Fruit fly (Drosophila melanogaster) whole organism, embryonic: ENCODE data around the gene CG9300.
A peak's percentile ranks its signal among the peaks of the same experiment; 100 is the strongest.

Experiments
- BtbVII ChIP-seq: fragments of 200-800 bp; sonication (Bioruptor generic); optimal IDR thresholded peaks from 3 replicates; lab custom pipeline; 2017; ENCODE audit warnings: missing biosample characterization, mild to moderate bottlenecking, missing genetic modification characterization
- CG11560 ChIP-seq: fragments of 200-800 bp; sonication (Bioruptor generic); IDR thresholded peaks from 3 replicates; pipeline ENCODE4 v1.3.6; 2022; ENCODE audit warnings: missing biosample characterization, missing genetic modification characterization
- CG12104 ChIP-seq: fragments of 200-800 bp; sonication (Bioruptor generic); optimal IDR thresholded peaks from 3 replicates; lab custom pipeline; 2016; ENCODE audit warnings: missing biosample characterization, missing genetic modification characterization
- CG12659 ChIP-seq: fragments of 200-800 bp; sonication (Bioruptor generic); optimal IDR thresholded peaks from 3 replicates; lab custom pipeline; 2017; ENCODE audit warnings: mild to moderate bottlenecking, missing biosample characterization, missing genetic modification reagents, missing genetic modification characterization
- CG13123 ChIP-seq: fragments of 200-800 bp; sonication (Bioruptor generic); optimal IDR thresholded peaks from 2 replicates; lab custom pipeline; 2016; ENCODE audit warnings: missing biosample characterization, missing genetic modification characterization
- CG13287 ChIP-seq: fragments of 200-800 bp; sonication (Bioruptor generic); IDR thresholded peaks from 2 replicates; pipeline ENCODE4 v1.3.6; 2022; ENCODE audit warnings: missing biosample characterization, missing genetic modification characterization; ENCODE audit not compliant: partially characterized antibody
- CG13894 ChIP-seq: fragments of 200-800 bp; sonication (Bioruptor generic); optimal IDR thresholded peaks from 3 replicates; lab custom pipeline; 2018; ENCODE audit warnings: missing biosample characterization, mild to moderate bottlenecking, missing genetic modification characterization, moderate library complexity
- CG15696 ChIP-seq: fragments of 200-800 bp; sonication (Bioruptor generic); optimal IDR thresholded peaks from 2 replicates; lab custom pipeline; 2019; ENCODE audit warnings: missing biosample characterization, mild to moderate bottlenecking, missing genetic modification characterization, moderate library complexity
- CG17186 ChIP-seq: fragments of 200-800 bp; sonication (Bioruptor generic); optimal IDR thresholded peaks from 3 replicates; lab custom pipeline; 2017; ENCODE audit warnings: missing biosample characterization, missing genetic modification reagents, missing genetic modification characterization
- CG17328 ChIP-seq: fragments of 200-800 bp; sonication (Bioruptor generic); IDR thresholded peaks from 2 replicates; pipeline ENCODE4 v1.3.6; 2022; ENCODE audit warnings: missing biosample characterization, missing genetic modification characterization
- CG17912 ChIP-seq: fragments of 200-800 bp; sonication (Bioruptor generic); optimal IDR thresholded peaks from 2 replicates; lab custom pipeline; 2018; ENCODE audit warnings: missing biosample characterization, mild to moderate bottlenecking, missing genetic modification characterization
- CG1832 ChIP-seq: fragments of 200-800 bp; sonication (Bioruptor generic); optimal IDR thresholded peaks from 2 replicates; lab custom pipeline; 2017; ENCODE audit warnings: missing biosample characterization, mild to moderate bottlenecking, missing genetic modification characterization, inconsistent platforms
- CG2199 ChIP-seq: fragments of 200-800 bp; sonication (Bioruptor generic); IDR thresholded peaks from 3 replicates; pipeline ENCODE4 v1.3.6; 2022; ENCODE audit warnings: missing biosample characterization, missing genetic modification characterization
- CG7357 ChIP-seq: fragments of 200-800 bp; sonication (Bioruptor generic); IDR thresholded peaks from 3 replicates; pipeline ENCODE4 v1.3.6; 2022; ENCODE audit warnings: missing biosample characterization, missing genetic modification characterization
- CG7839 ChIP-seq: fragments of 200-800 bp; sonication (Bioruptor generic); optimal IDR thresholded peaks from 3 replicates; lab custom pipeline; 2018; ENCODE audit warnings: missing biosample characterization, mild to moderate bottlenecking, missing genetic modification characterization, moderate library complexity
- CG8290 ChIP-seq, 3 experiments: fragments of 200-800 bp; sonication (Bioruptor generic); optimal IDR thresholded peaks; 2 replicates each; lab custom pipeline; 2016 to 2019; ENCODE audit warnings: missing biosample characterization in 3 of 3, missing genetic modification characterization in 3 of 3, mild to moderate bottlenecking in 2 of 3, moderate library complexity in 1 of 3
- CG9215 ChIP-seq: fragments of 200-800 bp; sonication (Bioruptor generic); IDR thresholded peaks from 2 replicates; pipeline ENCODE4 v1.3.6; 2022; ENCODE audit warnings: missing biosample characterization, missing genetic modification characterization
- E2f1 ChIP-seq: fragments of 200-800 bp; sonication (Bioruptor generic); IDR thresholded peaks from 2 replicates; pipeline ENCODE4 v1.3.6; 2022; ENCODE audit warnings: missing biosample characterization, missing genetic modification characterization
- ERR ChIP-seq: fragments of 200-800 bp; sonication (Bioruptor generic); optimal IDR thresholded peaks from 2 replicates; lab custom pipeline; 2016; ENCODE audit warnings: missing biosample characterization, missing genetic modification characterization
- Eip74EF ChIP-seq, 2 experiments: fragments of 200-800 bp in 1 of 2; fragments of >200 bp in 1 of 2; sonication (Bioruptor generic) in 1 of 2; optimal IDR thresholded peaks; 2 replicates each; lab custom pipeline; 2017 to 2019; ENCODE audit warnings: missing biosample characterization in 2 of 2, missing genetic modification characterization in 2 of 2, mild to moderate bottlenecking in 1 of 2, moderate library complexity in 1 of 2
- HLH4C ChIP-seq: fragments of 200-800 bp; sonication (Bioruptor generic); IDR thresholded peaks from 3 replicates; pipeline ENCODE4 v1.3.6; 2022; ENCODE audit warnings: missing biosample characterization, missing genetic modification characterization; ENCODE audit not compliant: partially characterized antibody
- HmgD ChIP-seq: fragments of 200-800 bp; sonication (Bioruptor generic); optimal IDR thresholded peaks from 3 replicates; lab custom pipeline; 2016; ENCODE audit warnings: missing biosample characterization, missing genetic modification characterization
- HmgZ ChIP-seq: fragments of 200-800 bp; sonication (Bioruptor generic); optimal IDR thresholded peaks from 2 replicates; lab custom pipeline; 2018; ENCODE audit warnings: missing biosample characterization, mild to moderate bottlenecking, missing genetic modification characterization
- Hsf ChIP-seq: fragments of 200-800 bp; sonication (Bioruptor generic); optimal IDR thresholded peaks from 3 replicates; lab custom pipeline; 2016; ENCODE audit warnings: missing biosample characterization, missing genetic modification characterization
- NFAT ChIP-seq: fragments of 200-800 bp; sonication (Bioruptor generic); IDR thresholded peaks from 2 replicates; pipeline ENCODE4 v1.3.6; 2022; ENCODE audit warnings: missing biosample characterization, missing genetic modification characterization
- Ssrp ChIP-seq: fragments of 200-800 bp; sonication (Bioruptor generic); optimal IDR thresholded peaks from 2 replicates; lab custom pipeline; 2018; ENCODE audit warnings: missing biosample characterization, mild to moderate bottlenecking, missing genetic modification characterization, moderate library complexity
- ab ChIP-seq: fragments of 200-800 bp; sonication (Bioruptor generic); optimal IDR thresholded peaks from 2 replicates; lab custom pipeline; 2016; ENCODE audit warnings: missing biosample characterization, missing genetic modification characterization
- amos ChIP-seq: fragments of 200-800 bp; sonication (Bioruptor generic); IDR thresholded peaks from 2 replicates; pipeline ENCODE4 v1.3.6; 2022; ENCODE audit warnings: missing biosample characterization, missing genetic modification characterization; ENCODE audit not compliant: partially characterized antibody
- br ChIP-seq: fragments of >200 bp; optimal IDR thresholded peaks from 2 replicates; lab custom pipeline; 2017
- btn ChIP-seq: fragments of 200-800 bp; sonication (Bioruptor generic); optimal IDR thresholded peaks from 2 replicates; lab custom pipeline; 2016; ENCODE audit warnings: missing biosample characterization, missing genetic modification characterization
- chm ChIP-seq: fragments of 200-800 bp; sonication (Bioruptor generic); IDR thresholded peaks from 2 replicates; pipeline ENCODE4 v1.3.6; 2022; ENCODE audit warnings: missing biosample characterization, missing genetic modification characterization
- crc ChIP-seq: fragments of 200-800 bp; sonication (Bioruptor generic); optimal IDR thresholded peaks from 2 replicates; lab custom pipeline; 2016; ENCODE audit warnings: missing biosample characterization, missing genetic modification characterization
- dan ChIP-seq: fragments of 200-800 bp; sonication (Bioruptor generic); IDR thresholded peaks from 2 replicates; pipeline ENCODE4 v1.3.6; 2022; ENCODE audit warnings: missing biosample characterization, missing genetic modification characterization
- hkb ChIP-seq, 2 experiments: fragments of 200-800 bp in 1 of 2; fragments of >200 bp in 1 of 2; sonication (Bioruptor generic) in 1 of 2; IDR thresholded peaks in 1 of 2; optimal IDR thresholded peaks in 1 of 2; 2 replicates each; pipeline versions ENCODE4 v1.3.6 to Lab custom; 2017 to 2022; ENCODE audit warnings: missing biosample characterization in 1 of 2, missing genetic modification characterization in 1 of 2
- kay ChIP-seq: fragments of 200-800 bp; sonication (Bioruptor generic); optimal IDR thresholded peaks from 2 replicates; lab custom pipeline; 2016; ENCODE audit warnings: missing biosample characterization, missing genetic modification characterization
- lab ChIP-seq: fragments of 200-800 bp; sonication (Bioruptor generic); optimal IDR thresholded peaks from 3 replicates; lab custom pipeline; 2017; ENCODE audit warnings: missing biosample characterization, missing genetic modification characterization, mild to moderate bottlenecking, moderate library complexity, missing genetic modification reagents
- lov ChIP-seq, 2 experiments: fragments of 200-800 bp in 1 of 2; fragments of >200 bp in 1 of 2; sonication (Bioruptor generic) in 1 of 2; IDR thresholded peaks in 1 of 2; optimal IDR thresholded peaks in 1 of 2; 2 replicates in 1 of 2; 3 replicates in 1 of 2; pipeline versions ENCODE4 v1.3.6 to Lab custom; 2017 to 2022; ENCODE audit warnings: missing biosample characterization in 1 of 2, missing genetic modification characterization in 1 of 2
- mirr ChIP-seq: fragments of 200-800 bp; sonication (Bioruptor generic); optimal IDR thresholded peaks from 3 replicates; lab custom pipeline; 2018; ENCODE audit warnings: missing biosample characterization, mild to moderate bottlenecking, missing genetic modification characterization
- nerfin-2 ChIP-seq: fragments of 200-800 bp; sonication (Bioruptor generic); IDR thresholded peaks from 2 replicates; pipeline ENCODE4 v1.3.6; 2022; ENCODE audit warnings: missing biosample characterization, missing genetic modification characterization; ENCODE audit not compliant: partially characterized antibody
- nom ChIP-seq: fragments of 200-800 bp; sonication (Bioruptor generic); optimal IDR thresholded peaks from 2 replicates; lab custom pipeline; 2017; ENCODE audit warnings: missing biosample characterization, missing genetic modification characterization, mild to moderate bottlenecking, moderate library complexity, missing genetic modification reagents
- pho ChIP-seq: fragments of 200-800 bp; sonication (Bioruptor generic); optimal IDR thresholded peaks from 2 replicates; lab custom pipeline; 2016; ENCODE audit warnings: missing biosample characterization, missing genetic modification characterization
- psq ChIP-seq: fragments of 200-800 bp; sonication (Bioruptor generic); optimal IDR thresholded peaks from 2 replicates; lab custom pipeline; 2017; ENCODE audit warnings: missing biosample characterization, missing genetic modification characterization
- scrt ChIP-seq: fragments of 200-800 bp; sonication (Bioruptor generic); optimal IDR thresholded peaks from 2 replicates; lab custom pipeline; 2018; ENCODE audit warnings: missing biosample characterization, mild to moderate bottlenecking, missing genetic modification characterization, moderate library complexity
- slou ChIP-seq: fragments of 200-800 bp; sonication (Bioruptor generic); optimal IDR thresholded peaks from 3 replicates; lab custom pipeline; 2016; ENCODE audit warnings: missing biosample characterization, missing genetic modification characterization
- tap ChIP-seq: fragments of 200-800 bp; optimal IDR thresholded peaks from 3 replicates; lab custom pipeline; 2019; ENCODE audit warnings: missing biosample characterization, mild to moderate bottlenecking, missing genetic modification characterization, moderate library complexity
- toy ChIP-seq: fragments of 200-800 bp; sonication (Bioruptor generic); IDR thresholded peaks from 2 replicates; pipeline ENCODE4 v1.3.6; 2022; ENCODE audit warnings: missing biosample characterization, missing genetic modification characterization
- wor ChIP-seq: fragments of 200-800 bp; sonication (Bioruptor generic); IDR thresholded peaks from 2 replicates; pipeline ENCODE4 v1.3.6; 2022; ENCODE audit warnings: missing biosample characterization, missing genetic modification characterization
- zen2 ChIP-seq: fragments of 200-800 bp; sonication (Bioruptor generic); IDR thresholded peaks from 3 replicates; pipeline ENCODE4 v1.3.6; 2022; ENCODE audit warnings: missing biosample characterization, missing genetic modification characterization; ENCODE audit not compliant: partially characterized antibody

Gene CG9300

DNA sequence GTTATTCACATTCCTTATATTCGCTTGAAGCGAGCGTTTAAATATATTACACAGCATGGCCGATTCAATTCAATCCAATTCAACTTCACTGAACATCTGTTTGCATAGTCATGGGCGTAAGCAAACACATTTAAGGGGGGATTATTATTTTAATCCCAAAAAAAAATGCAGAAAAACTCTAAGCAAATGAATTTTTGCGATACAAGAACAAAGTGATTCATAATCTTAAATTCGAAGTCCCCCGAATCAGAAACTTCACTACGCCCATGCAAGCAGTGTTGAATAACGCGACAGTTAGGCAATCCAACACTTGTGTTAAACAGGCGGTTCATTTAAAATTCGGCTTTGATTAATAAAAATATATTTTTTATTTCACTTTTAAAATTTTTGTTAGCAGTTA, 38.2 kb downstream of the CG9300 start, which contains the start of gene CG14100 (continued):
- TF ChIP-seq scrt (GFP tag; lab: Kevin White, UChicago) (peak; percentile 99), pho (GFP tag; lab: Kevin White, UChicago) (peak; percentile 100), Ssrp (tag; lab: Kevin White, UChicago) (peak; percentile 100), CG13123 (GFP tag; lab: Kevin White, UChicago) (peak; percentile 100), CG17912 (GFP tag; lab: Kevin White, UChicago) (peak; percentile 100), CG9215 (GFP tag; lab: Robert Waterston, UW) (peak; percentile 100), Eip74EF (GFP tag; optimal IDR thresholded peaks at IDR 0.05; lab: Kevin White, UChicago) (peak in 1 of 2 experiments; percentile 100), CG8290 (GFP tag; optimal IDR thresholded peaks at IDR 0.05; lab: Kevin White, UChicago) (peak; percentile 100), CG8290 (tag; optimal IDR thresholded peaks at IDR 0.05; lab: Kevin White, UChicago) (peak; percentile 100), ab (GFP tag; lab: Kevin White, UChicago) (peak; percentile 100), CG1832 (GFP tag; lab: Kevin White, UChicago) (peak; percentile 13), HmgZ (tag; lab: Kevin White, UChicago) (peak; percentile 100), CG11560 (tag; lab: Robert Waterston, UW) (peak; percentile 98), nom (GFP tag; lab: Kevin White, UChicago) (peak; percentile 100), CG13894 (peak; percentile 100), Hsf (GFP tag; lab: Kevin White, UChicago) (peak; percentile 100), slou (GFP tag; lab: Kevin White, UChicago) (peak; percentile 100), CG13287 (GFP tag; lab: Robert Waterston, UW) (peak; percentile 59; the same call in 1 of the 2 replicates), wor (peak; percentile 100), CG7357 (peak; percentile 100), psq (GFP tag; lab: Kevin White, UChicago) (peak; percentile 100), HLH4C (GFP tag; lab: Robert Waterston, UW) (no peak), HmgD (peak; percentile 100), CG7839 (tag; lab: Kevin White, UChicago) (peak; percentile 100), CG12659 (GFP tag; lab: Kevin White, UChicago) (peak; percentile 100), toy (GFP tag; lab: Robert Waterston, UW) (peak; percentile 100), CG2199 (peak; percentile 100), nerfin-2 (GFP tag; lab: Robert Waterston, UW) (peak; percentile 54; the same call in 1 of the 2 replicates), mirr (GFP tag; lab: Kevin White, UChicago) (peak; percentile 100), tap (tag; lab: Kevin White, UChicago) (peak; percentile 100), dan (GFP tag; lab: Robert Waterston, UW) (peak; percentile 100), CG17328 (GFP tag; lab: Robert Waterston, UW) (peak; percentile 100), BtbVII (GFP tag; lab: Kevin White, UChicago) (peak; percentile 100), CG15696 (peak; percentile 100), lov (optimal IDR thresholded peaks at IDR 0.05; lab: Kevin White, UChicago) (no peak), lov (GFP tag; IDR thresholded peaks at IDR 0.05; lab: Robert Waterston, UW) (peak; percentile 100), E2f1 (GFP tag; lab: Robert Waterston, UW) (peak; percentile 100), CG17186 (peak; percentile 98), NFAT (GFP tag; lab: Robert Waterston, UW) (peak; percentile 100), CG12104 (GFP tag; lab: Kevin White, UChicago) (peak; percentile 100), lab (GFP tag; lab: Kevin White, UChicago) (peak; percentile 100), amos (GFP tag; lab: Robert Waterston, UW) (peak; percentile 46; the same call in 1 of the 2 replicates), zen2 (no peak), btn (GFP tag; lab: Kevin White, UChicago) (peak; percentile 100), crc (GFP tag; lab: Kevin White, UChicago) (peak; percentile 100), kay (GFP tag; lab: Kevin White, UChicago) (peak; percentile 100), ERR (GFP tag; lab: Kevin White, UChicago) (peak; percentile 100), chm (GFP tag; lab: Robert Waterston, UW) (peak; percentile 100), hkb (optimal IDR thresholded peaks at IDR 0.05; lab: Kevin White, UChicago) (no peak), hkb (GFP tag; IDR thresholded peaks at IDR 0.05; lab: Robert Waterston, UW) (peak; percentile 100), br (lab: Kevin White, UChicago) (no peak)
